Worm (Caenorhabditis elegans) whole organism, early embryonic: ENCODE measurements around the gene ZK185.4.
A peak's percentile ranks its signal among the peaks of the same experiment; 100 is the strongest.

Experiments used
- B0310.2 ChIP-seq: sonication (generic microtip); optimal IDR thresholded peaks from 2 replicates; lab custom pipeline; 2016; ENCODE audit warnings: mild to moderate bottlenecking, missing genetic modification characterization, missing compliant biosample characterization
- F13C5.2 ChIP-seq: sonication (generic microtip); optimal IDR thresholded peaks from 2 replicates; lab custom pipeline; 2017; ENCODE audit warnings: mild to moderate bottlenecking, missing genetic modification characterization, inconsistent platforms, missing compliant biosample characterization
- aly-1 ChIP-seq: sonication (generic microtip); optimal IDR thresholded peaks from 2 replicates; lab custom pipeline; 2016; ENCODE audit warnings: missing genetic modification characterization, missing compliant biosample characterization
- ama-1 ChIP-seq: fragments of 150-350 bp; optimal IDR thresholded peaks from 2 replicates; lab custom pipeline; 2014
- ceh-13 ChIP-seq: fragments of 200-800 bp; sonication (Bioruptor generic); optimal IDR thresholded peaks from 2 replicates; lab custom pipeline; 2018; ENCODE audit warnings: mild to moderate bottlenecking, missing genetic modification characterization, missing compliant biosample characterization
- ceh-36 ChIP-seq: sonication (generic microtip); optimal IDR thresholded peaks from 2 replicates; lab custom pipeline; 2016; ENCODE audit warnings: missing genetic modification characterization, inconsistent platforms, missing compliant biosample characterization
- ets-7 ChIP-seq: sonication (generic microtip); optimal IDR thresholded peaks from 2 replicates; lab custom pipeline; 2016; ENCODE audit warnings: missing genotype, missing genetic modification characterization, missing compliant biosample characterization
- flt-1 ChIP-seq: fragments of 200-800 bp; sonication (Bioruptor generic); IDR thresholded peaks from 2 replicates; pipeline ENCODE4 v1.3.6; 2022; ENCODE audit warnings: missing genetic modification characterization, missing compliant biosample characterization
- hmbx-1 ChIP-seq: sonication (generic microtip); optimal IDR thresholded peaks from 2 replicates; lab custom pipeline; 2016; ENCODE audit warnings: mild to moderate bottlenecking, missing genetic modification characterization, missing compliant biosample characterization
- hmg-4 ChIP-seq: fragments of 200-800 bp; sonication (Bioruptor generic); optimal IDR thresholded peaks from 2 replicates; lab custom pipeline; 2018; ENCODE audit warnings: mild to moderate bottlenecking, missing genetic modification characterization, missing compliant biosample characterization
- hnd-1 ChIP-seq: sonication (generic microtip); optimal IDR thresholded peaks from 2 replicates; lab custom pipeline; 2016; ENCODE audit warnings: missing genetic modification characterization, missing compliant biosample characterization
- pes-1 ChIP-seq: fragments of 200-800 bp; sonication (Bioruptor generic); IDR thresholded peaks from 2 replicates; pipeline ENCODE4 v1.3.6; 2022; ENCODE audit warnings: missing genetic modification reagents, missing genetic modification characterization, missing compliant biosample characterization
- scrt-1 ChIP-seq: fragments of 200-800 bp; sonication (Bioruptor generic); IDR thresholded peaks from 2 replicates; pipeline ENCODE4 v1.3.6; 2022; ENCODE audit warnings: missing genetic modification characterization, missing compliant biosample characterization
- sea-1 ChIP-seq: fragments of 200-800 bp; sonication (Bioruptor generic); conservative IDR thresholded peaks from 2 replicates; pipeline ENCODE4 v1.3.6; 2022; ENCODE audit warnings: missing genetic modification characterization, missing compliant biosample characterization
- tbx-11 ChIP-seq: fragments of 200-800 bp; sonication (Bioruptor generic); IDR thresholded peaks from 2 replicates; pipeline ENCODE4 v1.3.6; 2022; ENCODE audit warnings: missing genetic modification characterization, missing compliant biosample characterization
- tbx-37 ChIP-seq: fragments of 200-800 bp; sonication (Bioruptor generic); conservative IDR thresholded peaks from 2 replicates; pipeline ENCODE4 v1.3.6; 2022; ENCODE audit warnings: missing genetic modification reagents, missing genetic modification characterization, missing compliant biosample characterization
- tra-4 ChIP-seq: sonication (generic microtip); optimal IDR thresholded peaks from 2 replicates; lab custom pipeline; 2017; ENCODE audit warnings: missing genetic modification characterization, missing compliant biosample characterization

ZK185.4 gene

DNA sequence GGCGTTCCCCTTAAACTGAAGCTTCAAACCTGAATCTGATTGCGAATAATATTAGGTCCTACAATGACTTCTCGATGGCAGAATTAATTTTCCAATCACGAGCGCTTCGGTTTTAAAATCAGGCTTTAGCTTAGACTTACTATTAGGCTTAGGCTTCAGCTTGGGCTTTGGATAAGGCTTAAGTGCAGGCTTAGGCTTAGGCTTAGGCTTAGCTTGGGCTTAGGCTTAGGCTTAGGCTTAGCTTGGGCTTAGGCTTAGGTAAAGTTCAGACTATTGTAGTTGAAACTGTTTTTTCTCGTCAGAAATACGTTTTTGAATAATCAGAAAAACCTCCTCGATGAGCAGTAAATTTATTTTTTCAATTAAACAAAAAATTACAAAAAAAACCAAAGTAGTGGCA, 6.2 kb downstream of the ZK185.4 start:
- TF ChIP-seq tbx-37 (GFP tag; lab: Robert Waterston, UW) (no peak), ama-1 (lab: Kevin White, UChicago) (no peak), ceh-36 (tag; lab: Kevin White, UChicago) (peak; percentile 72), ets-7 (tag; lab: Kevin White, UChicago) (no peak)

DNA sequence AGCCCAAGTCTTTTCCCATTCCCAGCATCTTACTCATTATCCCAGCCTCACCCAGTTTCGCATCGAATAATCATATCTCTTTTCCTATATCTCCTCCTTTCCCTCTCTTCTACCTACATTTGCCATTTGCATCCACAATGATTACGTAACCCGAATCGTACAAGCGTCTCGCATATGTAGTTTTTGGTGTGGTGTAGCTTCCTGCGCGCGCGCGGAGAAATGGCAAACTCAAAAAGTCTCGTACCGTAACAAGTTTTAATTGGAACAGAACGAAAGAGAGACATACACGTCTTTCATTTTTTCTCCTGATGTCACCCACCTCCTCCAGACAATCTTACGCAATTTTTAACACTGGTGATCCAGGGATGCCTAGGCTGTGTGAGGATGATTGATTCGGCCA, 6.9 kb downstream of the ZK185.4 start:
- no peak for TF ChIP-seq pes-1 (GFP tag; lab: Robert Waterston, UW)
- TF ChIP-seq B0310.2 (tag; lab: Kevin White, UChicago), result no peak

DNA sequence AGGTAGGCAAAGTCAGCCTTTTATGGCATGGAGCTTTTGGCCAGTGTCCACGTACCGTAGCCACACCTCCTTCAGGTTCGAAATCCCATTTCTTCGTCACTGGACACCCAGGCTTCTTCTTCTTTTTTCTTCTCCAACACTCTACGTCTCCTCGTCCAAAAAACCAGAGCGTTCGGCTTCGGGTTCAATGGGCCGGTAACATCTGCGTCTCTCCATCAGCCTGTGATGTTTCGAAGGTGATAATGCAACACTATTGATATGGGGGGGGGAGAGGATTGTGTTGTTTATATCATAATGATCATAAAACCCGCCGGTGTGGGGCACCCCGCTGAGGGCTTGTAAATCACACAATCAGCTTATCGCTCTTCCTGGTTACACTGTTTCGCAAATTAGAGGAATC, 8.0 kb downstream of the ZK185.4 start, which contains the start of gene ZK180.6:
ZK180.6 (minus strand) TSS at position 101 of the 400 bp plus-strand sequence.
- TF ChIP-seq pes-1 (GFP tag; lab: Robert Waterston, UW) (no peak), ceh-36 (tag; lab: Kevin White, UChicago) (no peak), tbx-37 (GFP tag; lab: Robert Waterston, UW) (no peak), flt-1 (GFP tag; lab: Robert Waterston, UW) (no peak), hnd-1 (tag; lab: Kevin White, UChicago) (no peak), hmbx-1 (no peak), B0310.2 (tag; lab: Kevin White, UChicago) (no peak), hmg-4 (GFP tag; lab: Kevin White, UChicago) (no peak), ceh-13 (GFP tag; lab: Kevin White, UChicago) (no peak), aly-1 (tag; lab: Kevin White, UChicago) (no peak), sea-1 (no peak)

DNA sequence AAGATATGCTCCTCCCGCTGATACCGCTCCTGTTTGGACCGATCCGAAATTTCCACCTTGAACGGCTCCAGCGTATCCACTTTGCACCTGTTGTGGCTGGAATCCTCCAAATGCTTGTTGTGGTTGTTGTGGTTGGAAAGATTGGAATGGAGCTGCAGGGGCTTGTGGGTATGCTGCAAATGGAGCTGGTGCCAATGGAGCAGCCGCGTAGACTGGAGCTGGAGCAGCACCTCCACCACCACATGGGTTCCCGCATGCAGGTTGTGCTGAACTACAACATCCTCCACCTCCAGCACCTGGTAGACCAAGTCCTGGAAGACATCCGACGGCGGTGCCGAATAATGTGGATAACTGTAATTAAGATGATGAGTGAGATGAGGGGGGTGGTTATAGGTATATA, 9.5 kb downstream of the ZK185.4 start:
- no peak for TF ChIP-seq scrt-1 (GFP tag; lab: Robert Waterston, UW)
- no peak for TF ChIP-seq aly-1 (tag; lab: Kevin White, UChicago)
- TF ChIP-seq B0310.2 (tag; lab: Kevin White, UChicago), result no peak

DNA sequence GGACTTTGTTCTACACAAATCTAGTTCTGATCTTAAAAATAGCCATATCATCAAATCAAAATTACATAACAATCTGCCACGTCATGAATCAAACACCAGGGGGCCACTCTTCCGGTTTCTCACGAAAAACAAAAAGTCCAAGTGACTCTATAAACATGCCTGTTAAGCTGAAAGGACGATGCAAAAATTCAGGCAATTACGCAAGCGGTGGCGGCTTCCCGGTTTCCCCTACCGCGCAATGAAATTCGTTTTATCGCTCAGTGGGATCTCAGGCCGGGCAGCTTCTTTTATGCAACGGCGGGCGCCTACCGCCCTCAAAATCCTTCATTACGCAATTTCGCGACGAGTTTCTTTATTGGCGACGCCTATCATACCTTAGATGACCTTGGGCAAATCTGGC, 13.2 kb downstream of the ZK185.4 start:
- TF ChIP-seq ets-7 (tag; lab: Kevin White, UChicago), result no peak
- TF ChIP-seq flt-1 (GFP tag; lab: Robert Waterston, UW), result no peak
- TF ChIP-seq ama-1 (lab: Kevin White, UChicago), result no peak
- no peak for TF ChIP-seq aly-1 (tag; lab: Kevin White, UChicago)
- TF ChIP-seq tbx-11, result no peak
- no peak for TF ChIP-seq tbx-37 (GFP tag; lab: Robert Waterston, UW)
- TF ChIP-seq ceh-36 (tag; lab: Kevin White, UChicago), result no peak
- no peak for TF ChIP-seq scrt-1 (GFP tag; lab: Robert Waterston, UW)
- TF ChIP-seq sea-1, result no peak
- TF ChIP-seq B0310.2 (tag; lab: Kevin White, UChicago), result no peak
- TF ChIP-seq F13C5.2 (tag; lab: Kevin White, UChicago), result no peak
- TF ChIP-seq tra-4 (tag; lab: Kevin White, UChicago), result no peak
- no peak for TF ChIP-seq hnd-1 (tag; lab: Kevin White, UChicago)
- TF ChIP-seq pes-1 (GFP tag; lab: Robert Waterston, UW), result no peak
- TF ChIP-seq hmg-4 (GFP tag; lab: Kevin White, UChicago), result no peak
- no peak for TF ChIP-seq hmbx-1
- TF ChIP-seq ceh-13 (GFP tag; lab: Kevin White, UChicago), result no peak

DNA sequence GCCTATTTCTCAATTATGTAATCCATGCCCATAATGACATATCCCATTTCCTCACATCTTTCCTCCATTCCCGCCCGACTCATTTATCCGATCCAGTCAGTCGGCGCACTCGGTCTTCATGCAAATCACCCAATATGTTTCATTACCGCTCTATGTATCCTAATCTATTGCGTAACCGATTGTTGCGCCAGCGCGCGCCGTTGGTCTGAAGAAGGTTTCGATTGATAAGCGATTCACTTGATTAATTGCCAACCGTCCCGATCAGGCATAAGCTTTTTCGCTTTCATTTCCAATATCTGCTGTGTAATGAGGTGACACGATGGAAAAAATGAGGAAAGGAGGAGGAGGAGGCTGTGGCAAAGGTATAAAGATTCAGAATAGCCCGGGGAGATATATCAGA, 14.8 kb downstream of the ZK185.4 start:
- TF ChIP-seq hmbx-1, result no peak
- peak; percentile 10 for TF ChIP-seq hmg-4 (GFP tag; lab: Kevin White, UChicago)
- no peak for TF ChIP-seq flt-1 (GFP tag; lab: Robert Waterston, UW)

DNA sequence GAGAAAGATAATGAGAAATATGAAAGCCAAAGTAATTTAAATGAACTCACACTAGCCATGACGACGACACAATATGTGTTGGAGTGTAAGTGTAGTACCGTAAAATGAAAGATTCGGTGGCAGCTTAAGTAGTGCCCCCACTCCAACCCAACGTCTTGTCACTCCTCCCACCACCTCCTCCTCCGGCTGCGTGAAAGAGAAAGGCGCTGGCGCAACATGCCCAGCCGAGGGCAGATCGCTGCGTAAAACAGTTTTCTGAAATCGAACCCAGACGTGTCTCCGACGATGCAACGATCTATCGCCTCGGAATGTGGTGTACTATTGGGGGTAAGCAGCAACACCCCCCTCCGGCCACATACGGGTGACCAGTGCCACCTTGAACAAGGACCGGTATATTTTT, 15.9 kb downstream of the ZK185.4 start, which contains the start of gene ZK180.5:
ZK180.5 (minus strand) TSS at position 101 of the 400 bp plus-strand sequence.
- TF ChIP-seq flt-1 (GFP tag; lab: Robert Waterston, UW) (no peak), hnd-1 (tag; lab: Kevin White, UChicago) (no peak), ama-1 (lab: Kevin White, UChicago) (no peak), scrt-1 (GFP tag; lab: Robert Waterston, UW) (no peak), ets-7 (tag; lab: Kevin White, UChicago) (no peak), sea-1 (no peak), tbx-37 (GFP tag; lab: Robert Waterston, UW) (no peak), ceh-36 (tag; lab: Kevin White, UChicago) (no peak), tra-4 (tag; lab: Kevin White, UChicago) (no peak), tbx-11 (no peak), hmg-4 (GFP tag; lab: Kevin White, UChicago) (no peak), hmbx-1 (no peak), aly-1 (tag; lab: Kevin White, UChicago) (no peak), pes-1 (GFP tag; lab: Robert Waterston, UW) (no peak)

DNA sequence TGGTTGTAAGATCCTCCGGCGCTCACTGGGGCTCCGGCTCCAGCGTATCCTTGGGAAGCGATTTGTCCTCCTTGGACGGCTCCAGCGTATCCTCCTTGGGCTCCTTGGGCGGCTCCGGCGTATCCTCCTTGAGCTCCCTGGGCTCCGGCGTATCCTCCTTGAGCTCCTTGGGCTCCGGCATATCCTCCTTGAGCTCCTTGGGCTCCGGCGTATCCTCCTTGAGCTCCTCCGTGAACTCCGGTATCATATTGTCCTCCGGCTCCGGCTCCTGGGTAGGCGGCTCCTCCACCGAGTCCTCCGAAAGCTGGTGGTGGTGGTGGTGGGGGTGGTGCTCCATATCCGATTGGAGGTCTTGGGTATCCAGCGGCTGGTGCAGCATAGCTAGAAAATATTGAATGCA, 16.4 kb downstream of the ZK185.4 start:
- TF ChIP-seq hnd-1 (tag; lab: Kevin White, UChicago), result no peak
- no peak for TF ChIP-seq ama-1 (lab: Kevin White, UChicago)
- TF ChIP-seq F13C5.2 (tag; lab: Kevin White, UChicago), result no peak
- TF ChIP-seq flt-1 (GFP tag; lab: Robert Waterston, UW), result no peak
- TF ChIP-seq aly-1 (tag; lab: Kevin White, UChicago), result no peak
- no peak for TF ChIP-seq B0310.2 (tag; lab: Kevin White, UChicago)
- TF ChIP-seq tbx-11, result no peak
- TF ChIP-seq tra-4 (tag; lab: Kevin White, UChicago), result no peak
- no peak for TF ChIP-seq tbx-37 (GFP tag; lab: Robert Waterston, UW)
- no peak for TF ChIP-seq pes-1 (GFP tag; lab: Robert Waterston, UW)
- no peak for TF ChIP-seq ceh-13 (GFP tag; lab: Kevin White, UChicago)
- no peak for TF ChIP-seq scrt-1 (GFP tag; lab: Robert Waterston, UW)
- TF ChIP-seq hmbx-1, result no peak
- TF ChIP-seq ets-7 (tag; lab: Kevin White, UChicago), result no peak
- TF ChIP-seq ceh-36 (tag; lab: Kevin White, UChicago), result no peak
- TF ChIP-seq sea-1, result no peak
- TF ChIP-seq hmg-4 (GFP tag; lab: Kevin White, UChicago), result no peak
